Worm (Caenorhabditis elegans) whole organism, L1 larva: ENCODE measurements around the gene ZK856.14.

ENCODE experiments used
- C04F5.9 ChIP-seq: sonication (generic microtip); optimal IDR thresholded peaks from 2 replicates; lab custom pipeline; 2016; ENCODE audit warnings: missing genetic modification characterization, missing compliant biosample characterization
- C16A3.4 ChIP-seq: fragments of 150-350 bp; optimal IDR thresholded peaks from 2 replicates; lab custom pipeline; 2014; ENCODE audit warnings: missing biosample characterization, missing genetic modification characterization
- F16B12.6 ChIP-seq: fragments of 150-350 bp; optimal IDR thresholded peaks from 2 replicates; lab custom pipeline; 2014; ENCODE audit warnings: missing biosample characterization, missing genetic modification characterization
- aha-1 ChIP-seq: fragments of 150-350 bp; optimal IDR thresholded peaks from 2 replicates; lab custom pipeline; 2014; ENCODE audit warnings: missing biosample characterization, missing genetic modification characterization
- aly-2 ChIP-seq: fragments of 150-350 bp; optimal IDR thresholded peaks from 2 replicates; lab custom pipeline; 2014; ENCODE audit warnings: missing biosample characterization, missing genetic modification characterization
- blmp-1 ChIP-seq: fragments of 150-350 bp; optimal IDR thresholded peaks from 2 replicates; lab custom pipeline; 2014; ENCODE audit warnings: missing biosample characterization, missing genetic modification characterization
- ceh-82 ChIP-seq, 3 experiments: fragments of 150-350 bp in 1 of 3; sonication (generic microtip) in 2 of 3; optimal IDR thresholded peaks; 2 replicates each; lab custom pipeline; 2014 to 2017; ENCODE audit warnings: missing biosample characterization in 3 of 3, missing genetic modification characterization in 3 of 3
- dsc-1 ChIP-seq: sonication (generic microtip); optimal IDR thresholded peaks from 2 replicates; lab custom pipeline; 2016; ENCODE audit warnings: mild to moderate bottlenecking, missing genetic modification characterization, missing compliant biosample characterization
- efl-1 ChIP-seq, 4 experiments: fragments of 150-350 bp; optimal IDR thresholded peaks in 3 of 4; peaks in 1 of 4; 1 replicate in 1 of 4; 2 replicates in 3 of 4; lab custom pipeline; 2014; ENCODE audit warnings: missing biosample characterization in 2 of 4, missing genetic modification characterization in 2 of 4, missing genetic modification reagents in 2 of 4
- fkh-4 ChIP-seq: sonication (generic microtip); optimal IDR thresholded peaks from 2 replicates; lab custom pipeline; 2016; ENCODE audit warnings: missing compliant biosample characterization, missing genetic modification characterization, borderline replicate concordance
- fkh-8 ChIP-seq: sonication (generic microtip); optimal IDR thresholded peaks from 2 replicates; lab custom pipeline; 2016; ENCODE audit warnings: mild to moderate bottlenecking, missing genetic modification characterization, missing compliant biosample characterization
- fos-1 ChIP-seq: fragments of 150-350 bp; optimal IDR thresholded peaks from 2 replicates; lab custom pipeline; 2014; ENCODE audit warnings: missing biosample characterization, missing genetic modification characterization
- grh-1 ChIP-seq: fragments of 200-800 bp; sonication (Bioruptor generic); IDR thresholded peaks from 2 replicates; pipeline ENCODE4 v1.3.6; 2022; ENCODE audit warnings: missing genetic modification reagents, missing genetic modification characterization, missing compliant biosample characterization
- hlh-17 ChIP-seq: fragments of 200-800 bp; sonication (Bioruptor generic); optimal IDR thresholded peaks from 2 replicates; lab custom pipeline; 2018; ENCODE audit warnings: missing genetic modification characterization, mild to moderate bottlenecking, missing compliant biosample characterization, moderate library complexity, borderline replicate concordance
- hpl-2 ChIP-seq: fragments of 150-350 bp; optimal IDR thresholded peaks from 2 replicates; lab custom pipeline; 2014; ENCODE audit warnings: missing biosample characterization, missing genetic modification reagents, missing genetic modification characterization
- irx-1 ChIP-seq: sonication (generic microtip); optimal IDR thresholded peaks from 2 replicates; lab custom pipeline; 2016; ENCODE audit warnings: missing genetic modification characterization, missing compliant biosample characterization
- jun-1 ChIP-seq: fragments of 150-350 bp; optimal IDR thresholded peaks from 2 replicates; lab custom pipeline; 2014; ENCODE audit warnings: missing biosample characterization, missing genetic modification reagents, missing genetic modification characterization
- lin-35 ChIP-seq, 2 experiments: fragments of 150-350 bp; optimal IDR thresholded peaks; 2 replicates each; lab custom pipeline; 2014; ENCODE audit warnings: missing biosample characterization in 2 of 2, missing genetic modification characterization in 2 of 2, missing genetic modification reagents in 2 of 2
- lsy-2 ChIP-seq, 2 experiments: fragments of 150-350 bp; optimal IDR thresholded peaks; 2 replicates each; lab custom pipeline; 2014; ENCODE audit warnings: missing biosample characterization in 2 of 2, missing genetic modification characterization in 2 of 2
- mef-2 ChIP-seq: fragments of 150-350 bp; optimal IDR thresholded peaks from 2 replicates; lab custom pipeline; 2014; ENCODE audit warnings: missing biosample characterization, missing genetic modification characterization
- mep-1 ChIP-seq: fragments of 150-350 bp; optimal IDR thresholded peaks from 2 replicates; lab custom pipeline; 2014; ENCODE audit warnings: missing biosample characterization, missing genetic modification characterization
- nhr-237 ChIP-seq: fragments of 150-350 bp; optimal IDR thresholded peaks from 2 replicates; lab custom pipeline; 2014; ENCODE audit warnings: missing biosample characterization, missing genetic modification characterization
- nhr-71 ChIP-seq: sonication (generic microtip); optimal IDR thresholded peaks from 2 replicates; lab custom pipeline; 2016; ENCODE audit warnings: mild to moderate bottlenecking, missing genetic modification characterization, moderate library complexity, missing compliant biosample characterization
- nhr-85 ChIP-seq: sonication (generic microtip); peaks from one replicate; lab custom pipeline; 2016; ENCODE audit warnings: missing genetic modification characterization, inconsistent platforms, missing compliant biosample characterization
- rnt-1 ChIP-seq: sonication (generic microtip); optimal IDR thresholded peaks from 2 replicates; lab custom pipeline; 2016; ENCODE audit warnings: mild to moderate bottlenecking, missing genetic modification characterization, moderate library complexity, missing compliant biosample characterization
- swsn-7 ChIP-seq: sonication (generic microtip); optimal IDR thresholded peaks from 2 replicates; lab custom pipeline; 2016; ENCODE audit warnings: missing genetic modification characterization, missing compliant biosample characterization
- tbx-2 ChIP-seq: sonication (generic microtip); optimal IDR thresholded peaks from 2 replicates; lab custom pipeline; 2016; ENCODE audit warnings: missing genetic modification characterization, missing compliant biosample characterization
- tlp-1 ChIP-seq: fragments of 150-350 bp; optimal IDR thresholded peaks from 2 replicates; lab custom pipeline; 2014; ENCODE audit warnings: missing biosample characterization, missing genetic modification characterization
- unc-30 ChIP-seq: sonication (generic microtip); optimal IDR thresholded peaks from 2 replicates; lab custom pipeline; 2017; ENCODE audit warnings: missing biosample characterization, missing genetic modification characterization
- unc-86 ChIP-seq: sonication (generic microtip); optimal IDR thresholded peaks from 2 replicates; lab custom pipeline; 2016; ENCODE audit warnings: missing genetic modification characterization, missing compliant biosample characterization
- unc-98 ChIP-seq: fragments of 200-800 bp; sonication (Bioruptor generic); IDR thresholded peaks from 2 replicates; pipeline ENCODE4 v1.3.6; 2022; ENCODE audit warnings: missing genetic modification characterization, missing compliant biosample characterization
- vab-15 ChIP-seq: sonication (generic microtip); optimal IDR thresholded peaks from 2 replicates; lab custom pipeline; 2017; ENCODE audit warnings: missing genotype, mild to moderate bottlenecking, missing genetic modification characterization, missing compliant biosample characterization
- xbp-1 ChIP-seq: sonication (generic microtip); optimal IDR thresholded peaks from 2 replicates; lab custom pipeline; 2016; ENCODE audit warnings: missing genetic modification characterization, missing compliant biosample characterization

ZK856.14 gene

DNA sequence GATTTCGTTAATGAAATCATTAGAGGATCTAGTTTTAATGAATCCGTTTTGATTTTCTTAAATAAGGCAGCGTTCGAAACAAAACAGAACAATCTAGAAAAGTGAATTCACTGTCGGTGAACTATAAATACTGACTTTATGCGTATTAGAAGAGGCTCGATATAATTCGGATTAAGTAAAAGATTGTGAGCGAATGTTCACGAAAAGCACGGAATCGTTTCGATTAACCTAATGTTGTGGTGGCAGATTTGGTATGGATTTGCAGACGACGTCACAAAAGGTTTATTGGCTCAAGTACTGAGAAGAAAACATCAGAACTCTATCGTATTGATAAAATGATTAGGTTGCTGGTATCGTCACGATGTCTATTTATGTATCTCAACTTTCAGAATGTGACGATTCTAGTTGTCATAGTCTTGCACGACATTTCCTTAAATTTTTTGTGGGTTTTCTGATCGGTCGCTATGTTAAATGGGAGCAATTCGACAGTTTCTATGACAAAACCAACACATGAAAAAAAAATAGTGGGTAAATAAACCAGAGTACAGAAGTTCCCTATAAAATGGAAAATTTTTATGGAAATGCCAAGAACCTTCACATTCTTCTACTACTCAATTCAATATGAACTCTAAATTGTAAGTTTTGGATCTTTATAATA, 12.5 kb downstream of the ZK856.14 start, which contains the start of the genes pyt-1 and fipr-7:
Gene pyt-1, minus strand, starts transcription at position 101 of the 658 bp plus-strand sequence.
Gene fipr-7, plus strand, starts transcription at position 608 of the 658 bp plus-strand sequence.
- TF ChIP-seq dsc-1 (peak; percentile 61), nhr-237 (tag; lab: Kevin White, UChicago) (no peak)

ce11 chrV:10230932-10231331, 14.1 kb downstream of the ZK856.14 start, which contains the start of gene fipr-6:
fipr-6 (plus strand) TSS chrV:10231232.
- TF ChIP-seq tbx-2 (tag; lab: Kevin White, UChicago) (no peak), jun-1 (tag; lab: Kevin White, UChicago) (no peak), C04F5.9 (tag; lab: Kevin White, UChicago) (no peak), hlh-17 (GFP tag; lab: Kevin White, UChicago) (no peak), unc-86 (no peak), grh-1 (GFP tag; lab: Robert Waterston, UW) (no peak)

- no peak for TF ChIP-seq irx-1 (tag; lab: Kevin White, UChicago)
- TF ChIP-seq unc-30 (tag; lab: Kevin White, UChicago) = no peak
- no peak for TF ChIP-seq fkh-4 (tag; lab: Kevin White, UChicago)
- TF ChIP-seq jun-1 (tag; lab: Kevin White, UChicago) = no peak
- no peak for TF ChIP-seq vab-15 (tag; lab: Kevin White, UChicago)
- TF ChIP-seq C16A3.4 (tag; lab: Kevin White, UChicago) = no peak
- no peak for TF ChIP-seq tlp-1 (tag; lab: Kevin White, UChicago)
- TF ChIP-seq nhr-237 (tag; lab: Kevin White, UChicago) = no peak
- TF ChIP-seq tbx-2 (tag; lab: Kevin White, UChicago) = no peak
- no peak for TF ChIP-seq fos-1 (tag; lab: Kevin White, UChicago)
- TF ChIP-seq nhr-71 (tag; lab: Kevin White, UChicago) = peak; percentile 12
- TF ChIP-seq swsn-7 (tag; lab: Kevin White, UChicago) = no peak
- TF ChIP-seq fkh-8 (tag; lab: Kevin White, UChicago) = peak; percentile 41
- TF ChIP-seq nhr-85 (tag; lab: Kevin White, UChicago) = no peak
- TF ChIP-seq aha-1 (tag; lab: Kevin White, UChicago) = no peak
- TF ChIP-seq lin-35 (GFP tag; optimal IDR thresholded peaks at IDR 0.05; lab: Kevin White, UChicago) = no peak
- TF ChIP-seq hpl-2 (GFP tag; lab: Kevin White, UChicago) = no peak
- TF ChIP-seq, all 84 proteins: peak for 2
Measured at ce11 chrV:10233330-10233729, 16.5 kb downstream of the ZK856.14 start, which contains the start of gene str-182. str-182 (minus strand) TSS chrV:10233430.

DNA sequence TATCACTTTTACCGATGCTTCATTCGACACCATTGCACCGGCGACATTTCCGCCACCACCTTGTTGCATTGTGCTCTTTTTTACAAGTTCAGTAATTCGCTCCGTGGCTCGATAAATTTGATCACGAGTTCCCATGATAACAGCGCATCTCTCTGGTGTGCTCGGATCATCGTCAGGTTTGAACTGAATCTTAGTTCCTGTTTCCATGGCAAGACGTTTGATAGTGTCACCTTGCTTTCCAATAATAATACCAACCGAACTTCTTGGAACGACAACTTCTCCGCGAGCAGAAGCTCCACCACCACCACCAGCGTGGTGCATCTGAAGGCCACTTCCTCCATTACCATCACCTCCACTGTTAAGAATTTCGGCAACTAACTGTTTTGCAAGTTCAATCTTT, 20.3 kb downstream of the ZK856.14 start:
- TF ChIP-seq blmp-1 (tag; lab: Kevin White, UChicago) (no peak), swsn-7 (tag; lab: Kevin White, UChicago) (no peak), unc-86 (no peak), nhr-237 (tag; lab: Kevin White, UChicago) (no peak), xbp-1 (tag; lab: Kevin White, UChicago) (no peak), aly-2 (tag; lab: Kevin White, UChicago) (no peak), ceh-82 (tag; optimal IDR thresholded peaks at IDR 0.05; lab: Kevin White, UChicago) (no peak), dsc-1 (no peak), mep-1 (tag; lab: Kevin White, UChicago) (no peak), fkh-8 (tag; lab: Kevin White, UChicago) (no peak), F16B12.6 (tag; lab: Kevin White, UChicago) (no peak), unc-98 (GFP tag; lab: Robert Waterston, UW) (no peak), nhr-85 (tag; lab: Kevin White, UChicago) (no peak), rnt-1 (tag; lab: Kevin White, UChicago) (no peak)

ce11 chrV:10237959-10238444, 21.2 kb downstream of the ZK856.14 start:
- TF ChIP-seq efl-1 (optimal IDR thresholded peaks at IDR 0.05; lab: Kevin White, UChicago) (no peak), efl-1 (GFP tag; optimal IDR thresholded peaks at IDR 0.05 in 1 of 2; lab: Kevin White, UChicago) (peak in 1 of 2 experiments; percentile 11), nhr-85 (tag; lab: Kevin White, UChicago) (peak; percentile 53), lsy-2 (tag; optimal IDR thresholded peaks at IDR 0.05; lab: Kevin White, UChicago) (no peak), dsc-1 (no peak), unc-30 (tag; lab: Kevin White, UChicago) (no peak), nhr-71 (tag; lab: Kevin White, UChicago) (no peak), mef-2 (tag; lab: Kevin White, UChicago) (no peak), hpl-2 (GFP tag; lab: Kevin White, UChicago) (no peak)
